Fruit fly (Drosophila melanogaster): Measurements from ENCODE around the gene CG10435.

The CG10435 gene

DNA sequence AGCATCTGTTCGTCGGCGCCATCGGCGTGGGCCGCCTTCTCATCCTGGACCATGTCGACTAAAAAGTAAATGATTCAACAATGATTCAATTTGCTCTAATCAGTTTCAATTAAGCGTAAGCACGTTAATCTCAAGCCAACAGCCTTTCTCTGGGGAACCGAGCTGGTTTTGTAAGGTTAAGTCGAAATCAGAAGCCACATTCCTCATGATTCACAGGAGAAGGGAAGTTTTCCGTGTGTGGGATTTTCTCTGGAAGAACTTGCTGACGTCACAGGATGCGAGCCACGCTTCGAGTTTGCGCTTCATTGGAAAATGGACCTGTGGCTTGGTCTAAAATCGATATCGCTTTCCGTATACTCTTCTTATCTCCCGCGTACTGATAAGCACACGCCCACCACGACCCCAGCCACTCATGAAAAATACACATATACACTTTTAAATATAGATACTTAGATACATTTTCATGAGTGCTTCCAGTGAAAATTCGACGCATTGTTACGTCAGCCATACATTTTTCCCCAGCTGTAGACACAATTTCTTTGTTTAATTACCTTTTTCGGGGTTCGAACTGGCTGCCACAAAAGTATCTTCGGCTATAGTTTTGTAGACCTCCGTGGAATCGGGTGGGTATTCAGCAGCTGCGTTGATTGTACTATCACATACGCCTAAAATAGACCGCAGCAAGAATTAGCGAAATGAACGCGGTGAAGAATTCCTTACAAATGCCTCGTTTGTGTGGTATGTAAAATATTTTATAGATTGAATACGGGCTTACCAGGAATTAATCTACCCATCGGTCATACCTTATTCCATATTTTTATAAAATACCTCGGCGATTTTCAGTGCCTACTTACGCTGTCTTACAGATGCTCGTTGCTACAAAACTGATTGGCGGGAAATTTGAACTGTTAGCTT, 35.7 kb downstream of the CG10435 start (continued):
- TF ChIP-seq CG16779 (tag; optimal IDR thresholded peaks at IDR 0.05) = no peak
- TF ChIP-seq CG6163 (GFP tag; IDR thresholded peaks at IDR 0.05) = no peak
- TF ChIP-seq CG31627 (GFP tag; optimal IDR thresholded peaks at IDR 0.05) = no peak
- no peak for TF ChIP-seq Hr39 (GFP tag; optimal IDR thresholded peaks at IDR 0.05)
- no peak for TF ChIP-seq CG11902 (GFP tag; optimal IDR thresholded peaks at IDR 0.05)
- peak; percentile 36 for TF ChIP-seq Eip78C (GFP tag)
- TF ChIP-seq Met (GFP tag; optimal IDR thresholded peaks at IDR 0.05) = no peak
- peak; percentile 83 for TF ChIP-seq svp (GFP tag)
- TF ChIP-seq dsx (GFP tag; optimal IDR thresholded peaks at IDR 0.05; ENCODE audit: poor library complexity, severe bottlenecking) = peak; percentile 71
- TF ChIP-seq fd59A (GFP tag; optimal IDR thresholded peaks at IDR 0.05) = no peak
- no peak for TF ChIP-seq CG11762 (GFP tag; optimal IDR thresholded peaks at IDR 0.05; ENCODE audit: insufficient read depth)
- no peak for TF ChIP-seq CG4318 (GFP tag; optimal IDR thresholded peaks at IDR 0.05)
- no peak for TF ChIP-seq Eip75B (GFP tag; optimal IDR thresholded peaks at IDR 0.05)
- no peak for TF ChIP-seq Hr38 (GFP tag; optimal IDR thresholded peaks at IDR 0.05)

- TF ChIP-seq Gug (GFP tag; IDR thresholded peaks at IDR 0.05) (peak; percentile 54), CG11294 (GFP tag; IDR thresholded peaks at IDR 0.05) (peak; percentile 54; the same call in 1 of the 2 replicates), eg (GFP tag; IDR thresholded peaks at IDR 0.05) (peak; percentile 86; the same call in 2 of the 3 replicates), CG6163 (GFP tag; IDR thresholded peaks at IDR 0.05) (0 out of 3 replicates have a peak, but pooled peaks have one; percentile 34)
Observed at dm6 chr3R:7973906-7974305, 39.1 kb downstream of the CG10435 start.

DNA sequence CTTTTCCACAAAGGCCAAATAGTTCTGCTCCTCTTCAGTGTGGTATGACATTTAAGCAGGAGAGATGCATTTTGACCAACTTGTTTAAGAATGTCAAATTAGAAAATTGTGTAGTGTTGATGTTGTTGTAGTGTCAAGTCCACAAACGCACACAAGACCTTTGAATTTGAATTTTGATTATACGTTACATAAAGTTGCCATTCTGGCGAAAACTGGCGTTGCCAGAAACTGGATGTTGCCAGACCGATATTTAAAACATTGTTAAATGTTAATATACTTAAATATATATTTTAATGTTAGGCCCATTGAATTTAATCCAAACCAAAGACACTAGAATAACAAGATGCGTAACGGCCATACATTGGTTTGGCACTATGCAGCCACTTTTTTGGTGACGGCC, 40.0 kb downstream of the CG10435 start:
- TF ChIP-seq Eip78C (GFP tag) = peak; percentile 6
- TF ChIP-seq dsx (GFP tag; optimal IDR thresholded peaks at IDR 0.05; ENCODE audit: poor library complexity, severe bottlenecking) = peak; percentile 87
- no peak for TF ChIP-seq spab (GFP tag; optimal IDR thresholded peaks at IDR 0.05)

DNA sequence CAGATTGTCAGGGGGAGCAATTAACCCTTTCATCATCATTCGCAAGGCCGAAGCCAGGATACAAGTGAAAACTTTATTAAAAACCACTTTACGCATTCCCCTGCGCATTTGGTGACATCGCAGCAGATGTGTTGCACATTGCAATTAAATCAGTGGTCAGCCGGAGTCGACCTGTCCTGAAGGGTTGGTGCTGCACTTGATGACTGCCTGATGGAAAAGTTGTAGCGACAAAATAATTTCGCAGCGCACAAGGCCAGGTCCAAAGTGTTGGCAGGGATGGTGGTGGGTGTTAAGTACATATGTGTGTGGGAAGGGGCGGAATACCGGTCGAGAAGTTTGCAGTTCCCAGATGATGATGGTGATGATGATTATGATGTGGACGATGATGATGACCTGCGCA, 40.8 kb downstream of the CG10435 start:
- no peak for TF ChIP-seq acj6 (GFP tag; optimal IDR thresholded peaks at IDR 0.05)
- no peak for TF ChIP-seq CG6808 (GFP tag; optimal IDR thresholded peaks at IDR 0.05)
- no peak for TF ChIP-seq CG6792 (GFP tag; optimal IDR thresholded peaks at IDR 0.05)
- no peak for TF ChIP-seq Hr4 (GFP tag; optimal IDR thresholded peaks at IDR 0.05)
- TF ChIP-seq CG4318 (GFP tag; optimal IDR thresholded peaks at IDR 0.05) = no peak
- TF ChIP-seq CG6854 (GFP tag; optimal IDR thresholded peaks at IDR 0.05) = no peak
- no peak for TF ChIP-seq Ets96B (tag; optimal IDR thresholded peaks at IDR 0.05)
- TF ChIP-seq Eip93F (GFP tag; optimal IDR thresholded peaks at IDR 0.05) = no peak
- no peak for TF ChIP-seq CG11762 (GFP tag; optimal IDR thresholded peaks at IDR 0.05; ENCODE audit: insufficient read depth)
- no peak for TF ChIP-seq fkh (GFP tag; optimal IDR thresholded peaks at IDR 0.05)
- no peak for TF ChIP-seq CG32006 (GFP tag; optimal IDR thresholded peaks at IDR 0.05)
- TF ChIP-seq CG6276 (GFP tag; optimal IDR thresholded peaks at IDR 0.05) = no peak
- TF ChIP-seq CG34406 (GFP tag; optimal IDR thresholded peaks at IDR 0.05) = no peak
- no peak for TF ChIP-seq Sox15 (GFP tag; optimal IDR thresholded peaks at IDR 0.05)

dm6 chr3R:7970640-7971039, 42.4 kb downstream of the CG10435 start:
- TF ChIP-seq Gug (GFP tag; IDR thresholded peaks at IDR 0.05) = no peak
- peak in 1 of 2 experiments; percentile 51 for TF ChIP-seq ss (GFP tag; optimal IDR thresholded peaks at IDR 0.05)
- TF ChIP-seq dsx (GFP tag; optimal IDR thresholded peaks at IDR 0.05; ENCODE audit: poor library complexity, severe bottlenecking) = peak; percentile 54
- peak; percentile 49 for TF ChIP-seq svp (GFP tag)
- no peak for TF ChIP-seq Sox15 (GFP tag; optimal IDR thresholded peaks at IDR 0.05)

Data from whole organism, prepupa.